Fruit fly (Drosophila melanogaster) whole organism, pupa: ENCODE results near the gene CG9222.

Experiments
- CG12605 ChIP-seq: fragments of 200-800 bp; sonication (Bioruptor generic); IDR thresholded peaks from 2 replicates; pipeline ENCODE4 v1.3.6; 2022; ENCODE audit warnings: missing biosample characterization, missing genetic modification characterization
- CG14655 ChIP-seq: fragments of 200-800 bp; sonication (Bioruptor generic); optimal IDR thresholded peaks from 3 replicates; lab custom pipeline; 2017; ENCODE audit warnings: mild to moderate bottlenecking, missing biosample characterization, missing genetic modification reagents, missing genetic modification characterization
- CG15710 ChIP-seq: fragments of 200-800 bp; sonication (Bioruptor generic); optimal IDR thresholded peaks from 2 replicates; lab custom pipeline; 2018; ENCODE audit warnings: missing biosample characterization, mild to moderate bottlenecking, missing genetic modification characterization, moderate library complexity
- CG17806 ChIP-seq: fragments of 200-800 bp; sonication (Bioruptor generic); optimal IDR thresholded peaks from 2 replicates; lab custom pipeline; 2018; ENCODE audit warnings: missing biosample characterization, mild to moderate bottlenecking, missing genetic modification characterization, moderate library complexity
- CG32121 ChIP-seq: fragments of 200-800 bp; sonication (Bioruptor generic); IDR thresholded peaks from 2 replicates; pipeline ENCODE4 v1.3.6; 2022; ENCODE audit warnings: missing biosample characterization, missing genetic modification characterization
- CG34367 ChIP-seq: fragments of 200-800 bp; sonication (Bioruptor generic); optimal IDR thresholded peaks from 2 replicates; lab custom pipeline; 2018; ENCODE audit warnings: missing biosample characterization, mild to moderate bottlenecking, missing genetic modification characterization
- CG4496 ChIP-seq: fragments of 200-800 bp; sonication (Bioruptor generic); IDR thresholded peaks from 3 replicates; pipeline ENCODE4 v1.3.6; 2022; ENCODE audit warnings: missing biosample characterization, missing genetic modification characterization
- CG8159 ChIP-seq: fragments of 200-800 bp; sonication (Bioruptor generic); optimal IDR thresholded peaks from 3 replicates; lab custom pipeline; 2018; ENCODE audit warnings: missing biosample characterization, mild to moderate bottlenecking, missing genetic modification characterization, moderate library complexity
- CG8301 ChIP-seq: fragments of 200-800 bp; sonication (Bioruptor generic); optimal IDR thresholded peaks from 2 replicates; lab custom pipeline; 2018; ENCODE audit warnings: missing biosample characterization, mild to moderate bottlenecking, missing genetic modification characterization
- CG9948 ChIP-seq: fragments of 200-800 bp; sonication (Bioruptor generic); optimal IDR thresholded peaks from 2 replicates; lab custom pipeline; 2018; ENCODE audit warnings: missing biosample characterization, mild to moderate bottlenecking, missing genetic modification characterization, moderate library complexity
- D1 ChIP-seq: fragments of 200-800 bp; sonication (Bioruptor generic); optimal IDR thresholded peaks from 2 replicates; lab custom pipeline; 2018; ENCODE audit warnings: missing biosample characterization, mild to moderate bottlenecking, missing genetic modification characterization, moderate library complexity
- EcR ChIP-seq: fragments of 200-800 bp; sonication (Bioruptor generic); optimal IDR thresholded peaks from 3 replicates; lab custom pipeline; 2019; ENCODE audit warnings: missing biosample characterization, missing genetic modification characterization, mild to moderate bottlenecking, moderate library complexity, missing genetic modification reagents
- Ets98B ChIP-seq: fragments of 200-800 bp; sonication (Bioruptor generic); IDR thresholded peaks from 2 replicates; pipeline ENCODE4 v1.3.6; 2022; ENCODE audit warnings: missing biosample characterization, missing genetic modification characterization
- Pif1B ChIP-seq: fragments of 200-800 bp; sonication (Bioruptor generic); optimal IDR thresholded peaks from 3 replicates; lab custom pipeline; 2016; ENCODE audit warnings: missing biosample characterization, missing genetic modification characterization
- Snoo ChIP-seq: fragments of 200-800 bp; sonication (Bioruptor generic); optimal IDR thresholded peaks from 3 replicates; lab custom pipeline; 2017; ENCODE audit warnings: missing biosample characterization, mild to moderate bottlenecking, missing genetic modification characterization, inconsistent platforms
- fd96Ca ChIP-seq: fragments of 200-800 bp; sonication (Bioruptor generic); IDR thresholded peaks from 3 replicates; pipeline ENCODE4 v1.3.6; 2022; ENCODE audit warnings: missing biosample characterization, missing genetic modification characterization
- rn ChIP-seq: fragments of 200-800 bp; sonication (Bioruptor generic); IDR thresholded peaks from 2 replicates; pipeline ENCODE4 v1.3.6; 2022; ENCODE audit warnings: missing biosample characterization, missing genetic modification characterization

Gene CG9222

dm6 chr2L:6179990-6180389 is 49.2 kb downstream of the CG9222 start:
- TF ChIP-seq CG15710 (tag; lab: Kevin White, UChicago): no peak
- no peak for TF ChIP-seq CG9948
- no peak for TF ChIP-seq Ets98B (GFP tag; lab: Robert Waterston, UW)
- TF ChIP-seq Snoo: no peak
- TF ChIP-seq CG17806 (tag; lab: Kevin White, UChicago): no peak
- TF ChIP-seq fd96Ca (GFP tag; lab: Robert Waterston, UW): no peak
- no peak for TF ChIP-seq EcR (GFP tag; lab: Kevin White, UChicago)
- TF ChIP-seq Pif1B (GFP tag; lab: Kevin White, UChicago): no peak
- TF ChIP-seq rn (GFP tag; lab: Robert Waterston, UW): no peak
- TF ChIP-seq D1 (tag; lab: Kevin White, UChicago): no peak
- no peak for TF ChIP-seq CG4496
- no peak for TF ChIP-seq CG14655 (GFP tag; lab: Kevin White, UChicago)
- TF ChIP-seq CG8301 (tag; lab: Kevin White, UChicago): no peak
- no peak for TF ChIP-seq CG34367 (tag; lab: Kevin White, UChicago)
- no peak for TF ChIP-seq CG32121 (GFP tag; lab: Robert Waterston, UW)
- no peak for TF ChIP-seq CG8159 (tag; lab: Kevin White, UChicago)
- TF ChIP-seq CG12605 (GFP tag; lab: Robert Waterston, UW): no peak
